Worm (Caenorhabditis elegans) whole organism, L3 larva: Measurements from ENCODE around the gene F55G1.7.

Source experiments
- elt-1 ChIP-seq: fragments of 150-350 bp; optimal IDR thresholded peaks from 2 replicates; lab custom pipeline; 2014; ENCODE audit warnings: missing biosample characterization, missing genetic modification characterization
- mdl-1 ChIP-seq: fragments of 150-350 bp; optimal IDR thresholded peaks from 2 replicates; lab custom pipeline; 2014; ENCODE audit warnings: missing biosample characterization, missing genetic modification characterization
- nfya-1 ChIP-seq: sonication (generic microtip); optimal IDR thresholded peaks from 2 replicates; lab custom pipeline; 2017; ENCODE audit warnings: missing genetic modification characterization, mild to moderate bottlenecking, missing compliant biosample characterization, antibody characterized with exemption, moderate library complexity; ENCODE audit not compliant: insufficient read depth
- skn-1 ChIP-seq: fragments of 150-350 bp; optimal IDR thresholded peaks from 2 replicates; lab custom pipeline; 2014; ENCODE audit warnings: missing biosample characterization, missing genetic modification characterization
- zag-1 ChIP-seq: fragments of 150-350 bp; optimal IDR thresholded peaks from 2 replicates; lab custom pipeline; 2014; ENCODE audit warnings: missing biosample characterization, missing genetic modification characterization

DNA sequence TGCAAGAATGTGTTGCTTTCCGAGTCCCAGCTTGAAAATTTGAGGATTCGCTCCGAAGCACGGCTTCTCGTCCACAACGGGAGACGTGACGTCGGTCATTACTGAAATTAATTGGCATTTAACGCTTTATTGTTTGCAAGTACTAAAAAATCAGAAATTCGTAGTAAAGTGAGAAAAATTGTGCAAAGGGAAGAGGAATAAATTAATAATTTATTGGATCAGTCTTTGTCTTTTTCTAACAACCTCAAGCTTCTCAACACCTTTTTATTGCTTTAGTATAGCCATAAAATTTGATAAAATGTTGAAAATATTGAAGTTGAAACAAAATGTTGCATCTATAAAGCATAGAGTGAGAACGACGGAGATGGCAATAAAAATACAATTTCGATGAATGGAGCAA, 18.3 kb downstream of the F55G1.7 start, which contains the start of gene tes-1:
- TF ChIP-seq skn-1 (tag; lab: Kevin White, UChicago) (no peak), elt-1 (tag; lab: Kevin White, UChicago) (no peak), zag-1 (tag; lab: Kevin White, UChicago) (no peak), nfya-1 (tag; lab: Kevin White, UChicago) (no peak), mdl-1 (tag; lab: Kevin White, UChicago) (no peak)
